Fruit fly (Drosophila melanogaster): ENCODE data around the gene CG14042.

CG14042 gene

dm6 chr2L:5060952-5061478 is 23.5 kb downstream of the CG14042 start (continued):
- TF ChIP-seq CG1233 (GFP tag; optimal IDR thresholded peaks at IDR 0.05) = peak; percentile 52
- peak; percentile 80 for TF ChIP-seq CG7839 (tag; optimal IDR thresholded peaks at IDR 0.05)
- TF ChIP-seq CG4617 (GFP tag; optimal IDR thresholded peaks at IDR 0.05; ENCODE audit: borderline replicate concordance) = no peak

dm6 chr2L:5062799-5063404 is 25.4 kb downstream of the CG14042 start:
- peak; percentile 66 for TF ChIP-seq CG15514 (GFP tag; optimal IDR thresholded peaks at IDR 0.05)
- TF ChIP-seq Bgb (GFP tag; IDR thresholded peaks at IDR 0.05; ENCODE audit: partially characterized antibody) = peak; percentile 7; the same call in 1 of the 2 replicates
- no peak for TF ChIP-seq prd (optimal IDR thresholded peaks at IDR 0.05)
- TF ChIP-seq prd (GFP tag; IDR thresholded peaks at IDR 0.05) = 0 out of 3 replicates have a peak, but pooled peaks have one; percentile 36
- no peak for TF ChIP-seq gfzf (GFP tag; optimal IDR thresholded peaks at IDR 0.05)
- TF ChIP-seq Hr51 (GFP tag; optimal IDR thresholded peaks at IDR 0.05) = no peak
- TF ChIP-seq NK7.1 (GFP tag; optimal IDR thresholded peaks at IDR 0.05) = no peak
- TF ChIP-seq so (GFP tag; IDR thresholded peaks at IDR 0.05) = 0 out of 3 replicates have a peak, but pooled peaks have one; percentile 17
- peak; percentile 20 for TF ChIP-seq CG10543 (GFP tag; optimal IDR thresholded peaks at IDR 0.05)
- TF ChIP-seq knrl (GFP tag; IDR thresholded peaks at IDR 0.05; ENCODE audit: partially characterized antibody) = no peak
- no peak for TF ChIP-seq Hmx (GFP tag; optimal IDR thresholded peaks at IDR 0.05)
- no peak for TF ChIP-seq CG7928 (GFP tag; optimal IDR thresholded peaks at IDR 0.05)
- TF ChIP-seq Med (GFP tag) = peak; percentile 64
- TF ChIP-seq ci (GFP tag; IDR thresholded peaks at IDR 0.05) = 0 out of 3 replicates have a peak, but pooled peaks have one; percentile 43
- peak; percentile 41 for TF ChIP-seq Deaf1 (tag; optimal IDR thresholded peaks at IDR 0.05)
- peak; percentile 11 for TF ChIP-seq Fer1 (GFP tag; optimal IDR thresholded peaks at IDR 0.05)
- peak; percentile 55 for TF ChIP-seq CG8478 (optimal IDR thresholded peaks at IDR 0.05)
- TF ChIP-seq CG6765 (GFP tag; optimal IDR thresholded peaks at IDR 0.05) = peak; percentile 24
- no peak for TF ChIP-seq lov (optimal IDR thresholded peaks at IDR 0.05)
- TF ChIP-seq lov (GFP tag; IDR thresholded peaks at IDR 0.05) = 0 out of 3 replicates have a peak, but pooled peaks have one; percentile 30
- peak; percentile 7 for TF ChIP-seq CG1832 (GFP tag; optimal IDR thresholded peaks at IDR 0.05)
- peak; percentile 19 for TF ChIP-seq Ets97D (GFP tag; optimal IDR thresholded peaks at IDR 0.05)
- TF ChIP-seq CG9932 (GFP tag; IDR thresholded peaks at IDR 0.05) = peak; percentile 23; the same call in 1 of the 2 replicates
- TF ChIP-seq CG18476 (GFP tag; optimal IDR thresholded peaks at IDR 0.05) = peak; percentile 44
- TF ChIP-seq pfk (GFP tag; optimal IDR thresholded peaks at IDR 0.05) = peak; percentile 88
- TF ChIP-seq CG5953 (GFP tag; IDR thresholded peaks at IDR 0.05) = peak; percentile 43; the same call in 1 of the 2 replicates
- 0 out of 2 replicates have a peak, but pooled peaks have one; percentile 33 for TF ChIP-seq chm (GFP tag; IDR thresholded peaks at IDR 0.05)
- peak; percentile 50; the same call in 1 of the 2 replicates for TF ChIP-seq CG16779 (GFP tag; IDR thresholded peaks at IDR 0.05)
- TF ChIP-seq ewg (GFP tag; optimal IDR thresholded peaks at IDR 0.05) = peak; percentile 96
- peak; percentile 30; the same call in 1 of the 2 replicates for TF ChIP-seq NFAT (GFP tag; IDR thresholded peaks at IDR 0.05)
- TF ChIP-seq chinmo (GFP tag; IDR thresholded peaks at IDR 0.05; ENCODE audit: partially characterized antibody) = 0 out of 4 replicates have a peak, but pooled peaks have one; percentile 55
- TF ChIP-seq hb (GFP tag; IDR thresholded peaks at IDR 0.05; ENCODE audit: partially characterized antibody) = peak; percentile 22; the same call in 1 of the 3 replicates
- peak; percentile 20 for TF ChIP-seq Hmr (GFP tag; optimal IDR thresholded peaks at IDR 0.05)
- TF ChIP-seq onecut (GFP tag; IDR thresholded peaks at IDR 0.05) = peak; percentile 84
- 0 out of 2 replicates have a peak, but pooled peaks have one; percentile 21 for TF ChIP-seq E2f1 (GFP tag; IDR thresholded peaks at IDR 0.05)
- TF ChIP-seq CG6689 (GFP tag; IDR thresholded peaks at IDR 0.05) = 0 out of 2 replicates have a peak, but pooled peaks have one; percentile 23
- no peak for TF ChIP-seq CG2202 (tag; optimal IDR thresholded peaks at IDR 0.05)
- TF ChIP-seq scrt (GFP tag; optimal IDR thresholded peaks at IDR 0.05) = peak; percentile 23
- TF ChIP-seq lab (GFP tag; optimal IDR thresholded peaks at IDR 0.05) = peak; percentile 35
- TF ChIP-seq CG17912 (GFP tag; optimal IDR thresholded peaks at IDR 0.05) = no peak
- peak; percentile 26 for TF ChIP-seq CG34376 (GFP tag; optimal IDR thresholded peaks at IDR 0.05)
- TF ChIP-seq Hr78 (GFP tag; optimal IDR thresholded peaks at IDR 0.05) = peak in 1 of 2 experiments; percentile 8
